Fruit fly (Drosophila melanogaster) whole organism, embryonic: ENCODE data around the gene CG5273.

Experiments
- Aef1 ChIP-seq: fragments of 200-800 bp; sonication (Bioruptor generic); IDR thresholded peaks from 3 replicates; pipeline ENCODE4 v1.3.6; 2022; ENCODE audit warnings: missing biosample characterization, missing genetic modification characterization
- Blimp-1 ChIP-seq: fragments of 200-800 bp; sonication (Bioruptor generic); optimal IDR thresholded peaks from 3 replicates; lab custom pipeline; 2018; ENCODE audit warnings: missing biosample characterization, missing genetic modification characterization, mild to moderate bottlenecking, moderate library complexity, missing genetic modification reagents
- CG1024 ChIP-seq: fragments of 200-800 bp; sonication (Bioruptor generic); IDR thresholded peaks from 2 replicates; pipeline ENCODE4 v1.3.6; 2022; ENCODE audit warnings: missing biosample characterization, missing genetic modification characterization
- CG10654 ChIP-seq: fragments of 200-800 bp; sonication (Bioruptor generic); optimal IDR thresholded peaks from 2 replicates; lab custom pipeline; 2016; ENCODE audit warnings: missing biosample characterization, missing genetic modification characterization
- CG10979 ChIP-seq: fragments of 200-800 bp; sonication (Bioruptor generic); optimal IDR thresholded peaks from 2 replicates; lab custom pipeline; 2018; ENCODE audit warnings: missing biosample characterization, mild to moderate bottlenecking, missing genetic modification characterization, moderate library complexity
- CG11456 ChIP-seq: fragments of 200-800 bp; sonication (Bioruptor generic); IDR thresholded peaks from 3 replicates; pipeline ENCODE4 v1.3.6; 2022; ENCODE audit warnings: missing biosample characterization, missing genetic modification characterization
- CG11560 ChIP-seq: fragments of 200-800 bp; sonication (Bioruptor generic); IDR thresholded peaks from 3 replicates; pipeline ENCODE4 v1.3.6; 2022; ENCODE audit warnings: missing biosample characterization, missing genetic modification characterization
- CG13123 ChIP-seq: fragments of 200-800 bp; sonication (Bioruptor generic); optimal IDR thresholded peaks from 2 replicates; lab custom pipeline; 2016; ENCODE audit warnings: missing biosample characterization, missing genetic modification characterization
- CG16815 ChIP-seq: fragments of 200-800 bp; sonication (Bioruptor generic); optimal IDR thresholded peaks from 3 replicates; lab custom pipeline; 2017; ENCODE audit warnings: missing biosample characterization, mild to moderate bottlenecking, missing genetic modification characterization
- CG17328 ChIP-seq: fragments of 200-800 bp; sonication (Bioruptor generic); IDR thresholded peaks from 2 replicates; pipeline ENCODE4 v1.3.6; 2022; ENCODE audit warnings: missing biosample characterization, missing genetic modification characterization
- CG17829 ChIP-seq: fragments of 200-800 bp; optimal IDR thresholded peaks from 2 replicates; lab custom pipeline; 2019; ENCODE audit warnings: missing biosample characterization, mild to moderate bottlenecking, missing genetic modification characterization, moderate library complexity
- CG17912 ChIP-seq: fragments of 200-800 bp; sonication (Bioruptor generic); optimal IDR thresholded peaks from 2 replicates; lab custom pipeline; 2018; ENCODE audit warnings: missing biosample characterization, mild to moderate bottlenecking, missing genetic modification characterization
- CG2889 ChIP-seq: fragments of 200-800 bp; sonication (Bioruptor generic); IDR thresholded peaks from 3 replicates; pipeline ENCODE4 v1.3.6; 2022; ENCODE audit warnings: missing biosample characterization, missing genetic modification characterization
- CG31441 ChIP-seq: fragments of 200-800 bp; sonication (Bioruptor generic); IDR thresholded peaks from 2 replicates; pipeline ENCODE4 v1.3.6; 2022; ENCODE audit warnings: missing biosample characterization, missing genetic modification characterization
- CG5180 ChIP-seq: fragments of 200-800 bp; sonication (Bioruptor generic); optimal IDR thresholded peaks from 3 replicates; lab custom pipeline; 2017; ENCODE audit warnings: missing biosample characterization, missing genetic modification characterization, mild to moderate bottlenecking, moderate library complexity, missing genetic modification reagents
- CG6254 ChIP-seq: fragments of 200-800 bp; sonication (Bioruptor generic); optimal IDR thresholded peaks from 3 replicates; lab custom pipeline; 2017; ENCODE audit warnings: mild to moderate bottlenecking, missing biosample characterization, missing genetic modification reagents, missing genetic modification characterization
- CG6689 ChIP-seq: fragments of 200-800 bp; sonication (Bioruptor generic); IDR thresholded peaks from 2 replicates; pipeline ENCODE4 v1.3.6; 2022; ENCODE audit warnings: missing biosample characterization, missing genetic modification characterization
- CG6765 ChIP-seq: fragments of 200-800 bp; sonication (Bioruptor generic); optimal IDR thresholded peaks from 3 replicates; lab custom pipeline; 2017; ENCODE audit warnings: missing biosample characterization, mild to moderate bottlenecking, missing genetic modification characterization
- CG6791 ChIP-seq: fragments of 200-800 bp; sonication (Bioruptor generic); IDR thresholded peaks from 3 replicates; pipeline ENCODE4 v1.3.6; 2022; ENCODE audit warnings: missing biosample characterization, missing genetic modification characterization; ENCODE audit not compliant: partially characterized antibody
- CG6813 ChIP-seq: fragments of 200-800 bp; sonication (Bioruptor generic); optimal IDR thresholded peaks from 2 replicates; lab custom pipeline; 2017; ENCODE audit warnings: missing biosample characterization, missing genetic modification characterization, mild to moderate bottlenecking, moderate library complexity, missing genetic modification reagents
- CG9817 ChIP-seq: fragments of 200-800 bp; sonication (Bioruptor generic); optimal IDR thresholded peaks from 2 replicates; lab custom pipeline; 2018; ENCODE audit warnings: missing biosample characterization, mild to moderate bottlenecking, missing genetic modification characterization, moderate library complexity
- Camta ChIP-seq: fragments of 200-800 bp; sonication (Bioruptor generic); optimal IDR thresholded peaks from 2 replicates; lab custom pipeline; 2016; ENCODE audit warnings: missing biosample characterization, missing genetic modification characterization
- Doc2 ChIP-seq: fragments of 200-800 bp; sonication (Bioruptor generic); IDR thresholded peaks from 2 replicates; pipeline ENCODE4 v1.3.6; 2022; ENCODE audit warnings: missing biosample characterization, missing genetic modification characterization
- E2f1 ChIP-seq: fragments of 200-800 bp; sonication (Bioruptor generic); IDR thresholded peaks from 2 replicates; pipeline ENCODE4 v1.3.6; 2022; ENCODE audit warnings: missing biosample characterization, missing genetic modification characterization
- Ets65A ChIP-seq: fragments of 200-800 bp; sonication (Bioruptor generic); peaks from one replicate; lab custom pipeline; 2016; ENCODE audit warnings: missing biosample characterization, missing genetic modification characterization
- Gug ChIP-seq: fragments of 200-800 bp; sonication (Bioruptor generic); IDR thresholded peaks from 4 replicates; pipeline ENCODE4 v1.3.6; 2022; ENCODE audit warnings: missing biosample characterization, missing genetic modification characterization
- NC2β ChIP-seq: fragments of 200-800 bp; sonication (Bioruptor generic); optimal IDR thresholded peaks from 2 replicates; lab custom pipeline; 2016; ENCODE audit warnings: missing biosample characterization, missing genetic modification characterization
- Ptx1 ChIP-seq: fragments of 200-800 bp; sonication (Bioruptor generic); IDR thresholded peaks from 2 replicates; pipeline ENCODE4 v1.3.6; 2022; ENCODE audit warnings: missing biosample characterization, missing genetic modification characterization
- Six4 ChIP-seq: fragments of 200-800 bp; sonication (Bioruptor generic); optimal IDR thresholded peaks from 2 replicates; lab custom pipeline; 2016; ENCODE audit warnings: missing biosample characterization, missing genetic modification characterization
- Sox102F ChIP-seq: fragments of 200-800 bp; sonication (Bioruptor generic); optimal IDR thresholded peaks from 2 replicates; lab custom pipeline; 2018; ENCODE audit warnings: missing biosample characterization, mild to moderate bottlenecking, missing genetic modification characterization, moderate library complexity
- Sry-β ChIP-seq: fragments of 200-800 bp; sonication (Bioruptor generic); optimal IDR thresholded peaks from 2 replicates; lab custom pipeline; 2018; ENCODE audit warnings: missing biosample characterization, mild to moderate bottlenecking, missing genetic modification characterization, moderate library complexity
- Tbp ChIP-seq: fragments of >200 bp; optimal IDR thresholded peaks from 2 replicates; lab custom pipeline; 2018; ENCODE audit warnings: missing biosample characterization, missing genetic modification characterization
- Trl ChIP-seq, 3 experiments: fragments of >200 bp in 2 of 3; fragments of 200-800 bp in 1 of 3; sonication (Bioruptor generic) in 1 of 3; optimal IDR thresholded peaks; 2 replicates in 1 of 3; 3 replicates in 2 of 3; lab custom pipeline; 2016 to 2017; ENCODE audit warnings: missing biosample characterization in 1 of 3, missing genetic modification characterization in 1 of 3
- YL-1 ChIP-seq: fragments of 200-800 bp; sonication (Bioruptor generic); optimal IDR thresholded peaks from 3 replicates; lab custom pipeline; 2017; ENCODE audit warnings: missing biosample characterization, mild to moderate bottlenecking, missing genetic modification characterization
- ac ChIP-seq: fragments of 200-800 bp; sonication (Bioruptor generic); optimal IDR thresholded peaks from 3 replicates; lab custom pipeline; 2017; ENCODE audit warnings: missing biosample characterization, mild to moderate bottlenecking, missing genetic modification characterization
- aop ChIP-seq: fragments of 200-800 bp; sonication (Bioruptor generic); IDR thresholded peaks from 2 replicates; pipeline ENCODE4 v1.3.6; 2022; ENCODE audit warnings: missing biosample characterization, missing genetic modification characterization
- bigmax ChIP-seq: fragments of 200-800 bp; sonication (Bioruptor generic); optimal IDR thresholded peaks from 2 replicates; lab custom pipeline; 2018; ENCODE audit warnings: missing biosample characterization, mild to moderate bottlenecking, missing genetic modification characterization
- br ChIP-seq: fragments of >200 bp; optimal IDR thresholded peaks from 2 replicates; lab custom pipeline; 2017
- crp ChIP-seq, 2 experiments: fragments of 200-800 bp; sonication (Bioruptor generic); optimal IDR thresholded peaks; 2 replicates in 1 of 2; 3 replicates in 1 of 2; lab custom pipeline; 2017; ENCODE audit warnings: missing biosample characterization in 2 of 2, missing genetic modification characterization in 2 of 2, mild to moderate bottlenecking in 1 of 2, moderate library complexity in 1 of 2
- fd102C ChIP-seq: fragments of 200-800 bp; sonication (Bioruptor generic); optimal IDR thresholded peaks from 2 replicates; lab custom pipeline; 2018; ENCODE audit warnings: missing biosample characterization, mild to moderate bottlenecking, missing genetic modification characterization, moderate library complexity
- fd64A ChIP-seq: fragments of 200-800 bp; sonication (Bioruptor generic); optimal IDR thresholded peaks from 3 replicates; lab custom pipeline; 2018; ENCODE audit warnings: missing biosample characterization, mild to moderate bottlenecking, missing genetic modification characterization
- gem ChIP-seq: fragments of 200-800 bp; sonication (Bioruptor generic); optimal IDR thresholded peaks from 2 replicates; lab custom pipeline; 2019; ENCODE audit warnings: missing biosample characterization, mild to moderate bottlenecking, missing genetic modification characterization, moderate library complexity
- ham ChIP-seq: fragments of 200-800 bp; sonication (Bioruptor generic); IDR thresholded peaks from 2 replicates; pipeline ENCODE4 v1.3.6; 2022; ENCODE audit warnings: missing biosample characterization, missing genetic modification characterization
- jigr1 ChIP-seq: fragments of 200-800 bp; sonication (Bioruptor generic); IDR thresholded peaks from 3 replicates; pipeline ENCODE4 v1.3.6; 2022; ENCODE audit warnings: missing biosample characterization, missing genetic modification characterization
- lbe ChIP-seq: fragments of 200-800 bp; sonication (Bioruptor generic); optimal IDR thresholded peaks from 2 replicates; lab custom pipeline; 2016; ENCODE audit warnings: missing biosample characterization, mild to moderate bottlenecking, missing genetic modification characterization
- mirr ChIP-seq: fragments of 200-800 bp; sonication (Bioruptor generic); optimal IDR thresholded peaks from 3 replicates; lab custom pipeline; 2018; ENCODE audit warnings: missing biosample characterization, mild to moderate bottlenecking, missing genetic modification characterization
- mld ChIP-seq: fragments of 200-800 bp; sonication (Bioruptor generic); IDR thresholded peaks from 3 replicates; pipeline ENCODE4 v1.3.6; 2022; ENCODE audit warnings: missing biosample characterization, missing genetic modification characterization; ENCODE audit not compliant: partially characterized antibody
- nom ChIP-seq: fragments of 200-800 bp; sonication (Bioruptor generic); optimal IDR thresholded peaks from 2 replicates; lab custom pipeline; 2017; ENCODE audit warnings: missing biosample characterization, missing genetic modification characterization, mild to moderate bottlenecking, moderate library complexity, missing genetic modification reagents
- tin ChIP-seq: fragments of 200-800 bp; sonication (Bioruptor generic); optimal IDR thresholded peaks from 3 replicates; lab custom pipeline; 2016; ENCODE audit warnings: missing biosample characterization, missing genetic modification characterization
- toy ChIP-seq: fragments of 200-800 bp; sonication (Bioruptor generic); IDR thresholded peaks from 2 replicates; pipeline ENCODE4 v1.3.6; 2022; ENCODE audit warnings: missing biosample characterization, missing genetic modification characterization
- tx ChIP-seq: fragments of 200-800 bp; sonication (Bioruptor generic); optimal IDR thresholded peaks from 2 replicates; lab custom pipeline; 2016; ENCODE audit warnings: missing biosample characterization, missing genetic modification characterization
- wek ChIP-seq: fragments of 200-800 bp; sonication (Bioruptor generic); optimal IDR thresholded peaks from 3 replicates; lab custom pipeline; 2018; ENCODE audit warnings: missing biosample characterization, mild to moderate bottlenecking, missing genetic modification characterization, moderate library complexity

Gene CG5273

DNA sequence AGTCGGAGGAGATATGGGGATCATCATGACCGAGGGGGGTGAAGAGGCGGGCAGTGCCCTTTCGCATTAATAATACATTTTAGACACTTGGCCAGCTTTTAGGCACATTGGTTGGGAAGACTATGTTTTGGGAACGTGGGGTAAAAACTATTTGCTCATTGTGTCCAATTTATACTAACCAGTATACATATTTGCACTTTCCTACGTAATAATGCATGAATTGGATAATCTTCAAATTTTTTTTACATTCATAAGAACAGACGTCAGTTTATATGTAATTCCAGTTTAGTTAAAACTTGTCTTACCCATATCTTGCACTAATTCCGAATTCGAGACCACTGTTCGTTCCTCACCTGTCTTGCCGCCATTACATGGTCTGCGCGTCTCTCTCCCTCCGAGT, 19.9 kb downstream of the CG5273 start (continued):
- no peak for TF ChIP-seq Six4 (GFP tag; lab: Kevin White, UChicago)
- no peak for TF ChIP-seq CG13123 (GFP tag; lab: Kevin White, UChicago)
- no peak for TF ChIP-seq CG31441 (GFP tag; lab: Robert Waterston, UW)
- no peak for TF ChIP-seq Camta (GFP tag; lab: Kevin White, UChicago)
- TF ChIP-seq jigr1 (GFP tag; lab: Robert Waterston, UW), result no peak
- no peak for TF ChIP-seq CG17912 (GFP tag; lab: Kevin White, UChicago)
- no peak for TF ChIP-seq E2f1
- no peak for TF ChIP-seq CG2889 (GFP tag; lab: Robert Waterston, UW)
- TF ChIP-seq CG10979, result peak; percentile 35
- TF ChIP-seq CG6254 (GFP tag; lab: Kevin White, UChicago), result no peak
- no peak for TF ChIP-seq CG5180 (GFP tag; lab: Kevin White, UChicago)
- no peak for TF ChIP-seq YL-1 (GFP tag; lab: Kevin White, UChicago)
- no peak for TF ChIP-seq tx (GFP tag; lab: Kevin White, UChicago)
- peak; percentile 28 for TF ChIP-seq Blimp-1 (GFP tag; lab: Kevin White, UChicago)
- no peak for TF ChIP-seq CG11560 (tag; lab: Robert Waterston, UW)
- TF ChIP-seq Tbp (GFP tag; lab: Kevin White, UChicago), result no peak
- no peak for TF ChIP-seq CG11456 (GFP tag; lab: Robert Waterston, UW)
- TF ChIP-seq CG6689 (GFP tag; lab: Robert Waterston, UW), result no peak
- TF ChIP-seq fd64A (GFP tag; lab: Kevin White, UChicago), result no peak
- TF ChIP-seq nom, result peak; percentile 14
- no peak for TF ChIP-seq tin
- TF ChIP-seq Trl (optimal IDR thresholded peaks at IDR 0.05; lab: Kevin White, UChicago), result no peak
- TF ChIP-seq Trl (GFP tag; optimal IDR thresholded peaks at IDR 0.05; lab: Kevin White, UChicago), result no peak
- no peak for TF ChIP-seq wek (GFP tag; lab: Kevin White, UChicago)
- TF ChIP-seq gem, result peak; percentile 53
- no peak for TF ChIP-seq toy
- TF ChIP-seq Doc2 (GFP tag; lab: Robert Waterston, UW), result no peak
- TF ChIP-seq Aef1 (GFP tag; lab: Robert Waterston, UW), result no peak
- TF ChIP-seq CG17829 (tag; lab: Kevin White, UChicago), result no peak
- TF ChIP-seq CG1024 (GFP tag; lab: Robert Waterston, UW), result no peak
- TF ChIP-seq CG17328 (GFP tag; lab: Robert Waterston, UW), result 0 out of 2 replicates have a peak, but pooled peaks have one; percentile 11
- no peak for TF ChIP-seq fd102C (GFP tag; lab: Kevin White, UChicago)
- peak; percentile 19 for TF ChIP-seq lbe (GFP tag; lab: Kevin White, UChicago)
- no peak for TF ChIP-seq CG9817 (tag; lab: Kevin White, UChicago)
- TF ChIP-seq CG6791 (GFP tag; lab: Robert Waterston, UW), result no peak
- TF ChIP-seq Sox102F (GFP tag; lab: Kevin White, UChicago), result peak; percentile 30
- TF ChIP-seq bigmax (GFP tag; lab: Kevin White, UChicago), result no peak
- no peak for TF ChIP-seq mirr (GFP tag; lab: Kevin White, UChicago)
- no peak for TF ChIP-seq ham (GFP tag; lab: Robert Waterston, UW)
- TF ChIP-seq CG6765 (GFP tag; lab: Kevin White, UChicago), result no peak
- no peak for TF ChIP-seq Gug (GFP tag; lab: Robert Waterston, UW)
- peak; percentile 5 for TF ChIP-seq CG6813 (GFP tag; lab: Kevin White, UChicago)
- TF ChIP-seq Sry-β (GFP tag; lab: Kevin White, UChicago), result no peak
- TF ChIP-seq CG10654 (GFP tag; lab: Kevin White, UChicago), result no peak
- no peak for TF ChIP-seq crp (GFP tag; optimal IDR thresholded peaks at IDR 0.05; lab: Kevin White, UChicago)
- no peak for TF ChIP-seq Ets65A (GFP tag; lab: Kevin White, UChicago)
- TF ChIP-seq NC2β, result no peak
- TF ChIP-seq Ptx1, result peak; percentile 37; the same call in 1 of the 2 replicates
- TF ChIP-seq br, result no peak
- TF ChIP-seq ac (GFP tag; lab: Kevin White, UChicago), result no peak
- TF ChIP-seq aop (GFP tag; lab: Robert Waterston, UW), result no peak
- no peak for TF ChIP-seq CG16815 (GFP tag; lab: Kevin White, UChicago)
- no peak for TF ChIP-seq mld (GFP tag; lab: Robert Waterston, UW)
